Worm (Caenorhabditis elegans): Measurements from ENCODE around the gene cyp-35A4.

DNA sequence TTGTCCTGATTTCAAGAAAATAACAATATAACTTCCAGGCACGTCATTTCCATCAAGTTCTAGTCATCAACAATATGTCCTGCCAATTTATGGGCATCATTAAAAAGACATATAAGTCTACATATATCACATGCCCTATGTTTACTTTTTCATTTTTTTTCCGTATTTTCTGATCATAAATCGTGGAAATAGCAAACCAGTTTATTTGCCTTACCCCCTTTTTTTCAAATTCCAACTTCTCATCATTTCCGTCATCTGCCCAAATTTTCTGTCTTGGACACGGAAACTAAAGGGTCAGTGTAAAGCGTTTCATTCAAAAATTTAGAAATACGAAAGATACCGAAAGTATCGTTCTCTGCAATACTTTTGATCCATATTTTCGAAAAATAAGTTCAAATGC lies 39.1 kb upstream of the cyp-35A4 start:
- TF ChIP-seq flt-1 (GFP tag; IDR thresholded peaks at IDR 0.05): no peak
- no peak for TF ChIP-seq ztf-29 (GFP tag; IDR thresholded peaks at IDR 0.05)
- no peak for TF ChIP-seq klf-2 (GFP tag; conservative IDR thresholded peaks at IDR 0.05)
- no peak for TF ChIP-seq T22C8.4 (GFP tag; IDR thresholded peaks at IDR 0.05)
- no peak for TF ChIP-seq tab-1 (GFP tag; IDR thresholded peaks at IDR 0.05)
- no peak for TF ChIP-seq cog-1 (tag; optimal IDR thresholded peaks at IDR 0.05)
- no peak for TF ChIP-seq med-1 (GFP tag; optimal IDR thresholded peaks at IDR 0.05; ENCODE audit: insufficient read depth)

All from whole organism, midembryonic.